Fruit fly (Drosophila melanogaster): Measurements from ENCODE around the gene r-l.

dm6 chr3R:21042399-21042798 is 30.7 kb downstream of the r-l start, which contains the start of gene Dhc93AB:
- no peak for TF ChIP-seq pan (optimal IDR thresholded peaks at IDR 0.05)
- TF ChIP-seq CG8478 (optimal IDR thresholded peaks at IDR 0.05): no peak
- TF ChIP-seq psq (optimal IDR thresholded peaks at IDR 0.05): no peak
- TF ChIP-seq Dll (optimal IDR thresholded peaks at IDR 0.05): no peak
